Worm (Caenorhabditis elegans) whole organism, L2 larva: ENCODE data around the gene Y49F6C.8.

ENCODE experiments used
- C34F6.9 ChIP-seq: fragments of 150-350 bp; optimal IDR thresholded peaks from 2 replicates; lab custom pipeline; 2014; ENCODE audit warnings: missing biosample characterization, missing genetic modification characterization
- F13H6.1 ChIP-seq: sonication (generic microtip); optimal IDR thresholded peaks from 2 replicates; lab custom pipeline; 2016; ENCODE audit warnings: missing genetic modification characterization, missing compliant biosample characterization
- R02D3.7 ChIP-seq: fragments of 150-350 bp; optimal IDR thresholded peaks from 2 replicates; lab custom pipeline; 2014; ENCODE audit warnings: missing biosample characterization, missing genetic modification characterization
- Y55F3AM.14 ChIP-seq: fragments of 200-800 bp; sonication (Bioruptor generic); optimal IDR thresholded peaks from 2 replicates; lab custom pipeline; 2018; ENCODE audit warnings: mild to moderate bottlenecking, missing genetic modification characterization, missing compliant biosample characterization
- ZK546.5 ChIP-seq: sonication (generic microtip); optimal IDR thresholded peaks from 2 replicates; lab custom pipeline; 2017; ENCODE audit warnings: missing biosample characterization, missing genetic modification characterization
- alr-1 ChIP-seq: fragments of 150-350 bp; optimal IDR thresholded peaks from 2 replicates; lab custom pipeline; 2014; ENCODE audit warnings: missing biosample characterization, missing genetic modification characterization
- ama-1 ChIP-seq: fragments of 150-350 bp; optimal IDR thresholded peaks from 2 replicates; lab custom pipeline; 2018; ENCODE audit warnings: inconsistent platforms
- ceh-16 ChIP-seq: fragments of 150-350 bp; optimal IDR thresholded peaks from 2 replicates; lab custom pipeline; 2014; ENCODE audit warnings: missing biosample characterization, missing genetic modification characterization
- crh-2 ChIP-seq: sonication (generic microtip); optimal IDR thresholded peaks from 2 replicates; lab custom pipeline; 2017; ENCODE audit warnings: missing biosample characterization, missing genetic modification characterization
- dmd-4 ChIP-seq: sonication (generic microtip); optimal IDR thresholded peaks from 2 replicates; lab custom pipeline; 2017; ENCODE audit warnings: missing biosample characterization, missing genetic modification characterization
- elt-1 ChIP-seq: fragments of 150-350 bp; optimal IDR thresholded peaks from 2 replicates; lab custom pipeline; 2014; ENCODE audit warnings: missing biosample characterization, missing genetic modification characterization
- elt-3 ChIP-seq: sonication (generic microtip); optimal IDR thresholded peaks from 2 replicates; lab custom pipeline; 2017; ENCODE audit warnings: missing biosample characterization, missing genetic modification characterization
- fos-1 ChIP-seq: fragments of 150-350 bp; optimal IDR thresholded peaks from 2 replicates; lab custom pipeline; 2014; ENCODE audit warnings: missing biosample characterization, missing genetic modification characterization
- lin-11 ChIP-seq: fragments of 150-350 bp; sonication (generic microtip); optimal IDR thresholded peaks from 2 replicates; lab custom pipeline; 2014; ENCODE audit warnings: missing biosample characterization, missing genetic modification characterization, inconsistent platforms, mixed read lengths
- lin-39 ChIP-seq: fragments of 150-350 bp; optimal IDR thresholded peaks from 2 replicates; lab custom pipeline; 2014; ENCODE audit warnings: missing biosample characterization, missing genetic modification reagents, missing genetic modification characterization
- lsy-2 ChIP-seq, 2 experiments: fragments of 150-350 bp in 1 of 2; sonication (generic microtip) in 1 of 2; optimal IDR thresholded peaks; 2 replicates each; lab custom pipeline; 2014 to 2017; ENCODE audit warnings: missing biosample characterization in 2 of 2, missing genetic modification characterization in 2 of 2
- mab-5 ChIP-seq: fragments of 150-350 bp; optimal IDR thresholded peaks from 2 replicates; lab custom pipeline; 2014; ENCODE audit warnings: missing biosample characterization, missing genetic modification characterization
- mdl-1 ChIP-seq, 2 experiments: fragments of 150-350 bp in 1 of 2; sonication (generic microtip) in 1 of 2; optimal IDR thresholded peaks; 2 replicates each; lab custom pipeline; 2017; ENCODE audit warnings: missing biosample characterization in 2 of 2, missing genetic modification characterization in 2 of 2
- nhr-12 ChIP-seq: fragments of 150-350 bp; optimal IDR thresholded peaks from 2 replicates; lab custom pipeline; 2014; ENCODE audit warnings: missing biosample characterization, missing genetic modification characterization
- nhr-23 ChIP-seq: fragments of 150-350 bp; optimal IDR thresholded peaks from 2 replicates; lab custom pipeline; 2014; ENCODE audit warnings: missing biosample characterization, missing genetic modification reagents, missing genetic modification characterization
- nhr-237 ChIP-seq: fragments of 150-350 bp; optimal IDR thresholded peaks from 2 replicates; lab custom pipeline; 2014; ENCODE audit warnings: missing biosample characterization, missing genetic modification characterization
- nhr-25 ChIP-seq: fragments of 150-350 bp; sonication (generic microtip); optimal IDR thresholded peaks from 3 replicates; lab custom pipeline; 2014; ENCODE audit warnings: missing biosample characterization, missing genetic modification characterization
- sem-4 ChIP-seq: fragments of 150-350 bp; optimal IDR thresholded peaks from 2 replicates; lab custom pipeline; 2014; ENCODE audit warnings: missing biosample characterization, missing genetic modification reagents, missing genetic modification characterization
- sma-9 ChIP-seq, 2 experiments: fragments of 150-350 bp in 1 of 2; sonication (generic microtip) in 1 of 2; optimal IDR thresholded peaks; 2 replicates each; lab custom pipeline; 2014 to 2016; ENCODE audit warnings: missing genetic modification characterization in 2 of 2, mild to moderate bottlenecking in 1 of 2, missing biosample characterization in 1 of 2, missing compliant biosample characterization in 1 of 2, missing genetic modification reagents in 1 of 2, moderate library complexity in 1 of 2
- unc-39 ChIP-seq: fragments of 150-350 bp; optimal IDR thresholded peaks from 2 replicates; lab custom pipeline; 2014; ENCODE audit warnings: missing biosample characterization, missing genetic modification characterization
- unc-55 ChIP-seq: fragments of 150-350 bp; sonication (generic microtip); optimal IDR thresholded peaks from 3 replicates; lab custom pipeline; 2014; ENCODE audit warnings: missing biosample characterization, missing genetic modification reagents, missing genetic modification characterization
- unc-62 ChIP-seq: fragments of 150-350 bp; optimal IDR thresholded peaks from 2 replicates; lab custom pipeline; 2014; ENCODE audit warnings: missing biosample characterization, missing genetic modification reagents, missing genetic modification characterization
- zag-1 ChIP-seq: fragments of 150-350 bp; optimal IDR thresholded peaks from 2 replicates; lab custom pipeline; 2014; ENCODE audit warnings: missing biosample characterization, missing genetic modification characterization
- ztf-1 ChIP-seq: fragments of 200-800 bp; sonication (Bioruptor generic); conservative IDR thresholded peaks from 2 replicates; pipeline ENCODE4 v1.3.6; 2022; ENCODE audit warnings: missing genetic modification characterization, missing compliant biosample characterization
- ztf-11 ChIP-seq: sonication (generic microtip); optimal IDR thresholded peaks from 2 replicates; lab custom pipeline; 2017; ENCODE audit warnings: missing biosample characterization, missing genetic modification characterization
- ztf-4 ChIP-seq: fragments of 150-350 bp; optimal IDR thresholded peaks from 2 replicates; lab custom pipeline; 2014; ENCODE audit warnings: missing biosample characterization, missing genetic modification characterization

The Y49F6C.8 gene

DNA sequence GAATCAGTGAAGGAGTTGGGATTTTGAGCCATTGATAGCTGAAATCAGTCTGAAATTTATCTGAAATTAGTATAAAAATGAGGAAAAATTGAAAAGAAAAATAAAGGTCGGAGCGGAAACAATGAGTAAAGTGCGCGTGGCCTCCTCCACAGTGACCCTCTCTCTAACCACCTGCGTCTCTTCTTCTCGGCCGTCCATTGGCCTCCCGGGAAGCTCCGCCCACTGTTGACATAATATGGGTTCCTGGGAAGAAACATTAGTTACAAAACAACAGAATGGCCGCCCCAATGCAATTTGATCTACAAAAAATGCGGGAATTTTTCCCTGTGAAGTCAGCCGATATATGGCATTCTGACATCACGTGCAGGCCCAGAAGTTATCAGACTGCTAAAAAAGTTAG lies at the start of gene Y49F6C.8:
Gene Y49F6C.8 (minus strand): TSS at position 51 of the 400 bp plus-strand sequence.
- no peak for TF ChIP-seq nhr-25 (tag; lab: Kevin White, UChicago)
- TF ChIP-seq lsy-2 (tag; optimal IDR thresholded peaks at IDR 0.05; lab: Kevin White, UChicago), result peak in 1 of 2 experiments; percentile 41

ce11 chrII:3416528-3416927 lies 46.6 kb upstream of the Y49F6C.8 start, which contains the start of gene nep-6:
Gene nep-6 (plus strand): TSS chrII:3416828.
- TF ChIP-seq elt-3 (tag; lab: Kevin White, UChicago) (no peak), nhr-237 (no peak)

DNA sequence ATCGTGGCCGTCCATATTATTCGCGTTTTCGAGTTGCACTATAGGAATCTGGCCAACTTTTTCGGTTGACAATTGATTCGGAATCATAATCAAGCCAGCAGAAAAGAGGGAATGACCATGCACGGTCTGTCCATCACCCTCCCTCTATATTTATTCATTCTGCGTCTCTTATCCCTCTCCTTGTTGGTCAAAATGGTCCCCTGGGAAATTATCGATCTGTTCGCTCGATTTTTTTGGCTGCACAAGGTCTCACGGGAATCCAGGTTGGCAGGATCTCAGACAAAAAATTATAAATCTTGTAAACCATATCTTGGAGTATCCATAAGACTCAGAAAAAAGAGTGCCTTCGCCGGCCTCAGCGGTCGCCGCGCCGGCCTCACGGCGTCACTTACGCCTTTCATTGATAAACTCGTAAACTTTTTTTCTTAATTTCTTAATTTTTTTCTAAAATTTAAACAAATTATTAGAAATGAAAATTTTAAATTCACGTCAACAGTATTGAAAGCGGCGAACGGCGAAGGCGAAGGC lies 44.5 kb upstream of the Y49F6C.8 start, which contains the start of the genes F18A12.7 and F18A12.2:
Gene F18A12.7 (minus strand): TSS at position 101 of the 528 bp plus-strand sequence.
Gene F18A12.2 (plus strand): TSS at position 478 of the 528 bp plus-strand sequence.
- TF ChIP-seq nhr-23 (no peak), Y55F3AM.14 (GFP tag; lab: Kevin White, UChicago) (no peak)
- TF ChIP-seq, all 48 proteins: peak for 0

DNA sequence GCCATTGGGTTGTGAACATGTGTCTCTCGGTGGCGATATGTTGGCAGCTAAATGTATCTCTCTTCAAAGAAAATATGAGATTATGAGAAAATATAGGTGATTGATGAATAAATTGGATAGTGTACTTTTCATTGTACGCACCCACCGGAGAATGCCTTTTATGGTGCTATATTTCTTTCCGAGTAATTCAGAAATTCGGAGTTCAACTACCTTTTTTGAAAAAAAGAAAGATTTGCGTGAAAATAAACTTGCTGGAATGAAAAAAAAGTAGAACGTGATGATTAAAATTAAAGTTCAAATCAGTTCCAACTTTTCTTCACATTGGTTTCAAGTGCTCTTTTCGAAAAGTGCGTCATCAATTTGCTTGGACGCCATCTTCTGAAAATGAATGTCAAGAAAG lies 33.6 kb upstream of the Y49F6C.8 start, which contains the start of gene nep-8:
Gene nep-8 (plus strand): TSS at position 301 of the 400 bp plus-strand sequence.
- no peak for TF ChIP-seq dmd-4 (tag; lab: Kevin White, UChicago)
- no peak for TF ChIP-seq ztf-4 (tag; lab: Kevin White, UChicago)
- TF ChIP-seq sma-9 (GFP tag; optimal IDR thresholded peaks at IDR 0.05; lab: Kevin White, UChicago), result no peak
- no peak for TF ChIP-seq sma-9 (tag; optimal IDR thresholded peaks at IDR 0.05; lab: Kevin White, UChicago)
- TF ChIP-seq unc-55 (GFP tag; lab: Kevin White, UChicago), result no peak
- TF ChIP-seq sem-4 (tag; lab: Kevin White, UChicago), result no peak
- no peak for TF ChIP-seq unc-39
- TF ChIP-seq lin-39 (tag; lab: Kevin White, UChicago), result no peak
- no peak for TF ChIP-seq alr-1 (tag; lab: Kevin White, UChicago)
- no peak for TF ChIP-seq ceh-16 (tag; lab: Kevin White, UChicago)
- no peak for TF ChIP-seq mab-5
- no peak for TF ChIP-seq nhr-12
- no peak for TF ChIP-seq mdl-1 (tag; optimal IDR thresholded peaks at IDR 0.05; lab: Kevin White, UChicago)
- TF ChIP-seq fos-1 (tag; lab: Kevin White, UChicago), result no peak
- no peak for TF ChIP-seq C34F6.9 (tag; lab: Kevin White, UChicago)

ce11 chrII:3402854-3403253 lies 32.9 kb upstream of the Y49F6C.8 start, which contains the start of gene nep-10:
Gene nep-10 (minus strand): TSS chrII:3402954.
- TF ChIP-seq crh-2 (tag; lab: Kevin White, UChicago) (no peak), elt-1 (tag; lab: Kevin White, UChicago) (no peak), elt-3 (tag; lab: Kevin White, UChicago) (no peak), fos-1 (tag; lab: Kevin White, UChicago) (no peak), ztf-1 (no peak), lin-11 (no peak), Y55F3AM.14 (GFP tag; lab: Kevin White, UChicago) (no peak), lsy-2 (tag; optimal IDR thresholded peaks at IDR 0.05; lab: Kevin White, UChicago) (no peak)

- no peak for TF ChIP-seq ztf-11 (tag; lab: Kevin White, UChicago)
- TF ChIP-seq ztf-4 (tag; lab: Kevin White, UChicago), result no peak
- no peak for TF ChIP-seq unc-62 (GFP tag; lab: Kevin White, UChicago)
- TF ChIP-seq F13H6.1, result no peak
- TF ChIP-seq crh-2 (tag; lab: Kevin White, UChicago), result no peak
- no peak for TF ChIP-seq ZK546.5 (tag; lab: Kevin White, UChicago)
- no peak for TF ChIP-seq R02D3.7 (tag; lab: Kevin White, UChicago)
- no peak for TF ChIP-seq ama-1 (lab: Kevin White, UChicago)
- no peak for TF ChIP-seq alr-1 (tag; lab: Kevin White, UChicago)
- TF ChIP-seq zag-1 (tag; lab: Kevin White, UChicago), result no peak
Measured at ce11 chrII:3399212-3399611, 29.3 kb upstream of the Y49F6C.8 start, which contains the start of gene nep-9. Gene nep-9 (minus strand): TSS chrII:3399312.
